Fruit fly (Drosophila melanogaster) whole organism, embryonic: ENCODE results near the gene CG6106.

Experiments
- Adf1 ChIP-seq: fragments of 200-800 bp; sonication (Bioruptor generic); IDR thresholded peaks from 2 replicates; pipeline ENCODE4 v1.3.6; 2022; ENCODE audit warnings: missing biosample characterization, missing genetic modification characterization
- Aef1 ChIP-seq: fragments of 200-800 bp; sonication (Bioruptor generic); IDR thresholded peaks from 3 replicates; pipeline ENCODE4 v1.3.6; 2022; ENCODE audit warnings: missing biosample characterization, missing genetic modification characterization
- CG10654 ChIP-seq: fragments of 200-800 bp; sonication (Bioruptor generic); optimal IDR thresholded peaks from 2 replicates; lab custom pipeline; 2016; ENCODE audit warnings: missing biosample characterization, missing genetic modification characterization
- CG13424 ChIP-seq: fragments of 200-800 bp; sonication (Bioruptor generic); optimal IDR thresholded peaks from 2 replicates; lab custom pipeline; 2019; ENCODE audit warnings: missing biosample characterization, mild to moderate bottlenecking, missing genetic modification characterization, moderate library complexity
- CG13894 ChIP-seq: fragments of 200-800 bp; sonication (Bioruptor generic); optimal IDR thresholded peaks from 3 replicates; lab custom pipeline; 2018; ENCODE audit warnings: missing biosample characterization, mild to moderate bottlenecking, missing genetic modification characterization, moderate library complexity
- CG14710 ChIP-seq: fragments of 200-800 bp; sonication (Bioruptor generic); optimal IDR thresholded peaks from 3 replicates; lab custom pipeline; 2019; ENCODE audit warnings: missing biosample characterization, mild to moderate bottlenecking, missing genetic modification characterization, moderate library complexity
- CG15479 ChIP-seq: fragments of 200-800 bp; sonication (Bioruptor generic); optimal IDR thresholded peaks from 3 replicates; lab custom pipeline; 2019; ENCODE audit warnings: missing biosample characterization, mild to moderate bottlenecking, missing genetic modification characterization, moderate library complexity
- CG16863 ChIP-seq: fragments of 200-800 bp; sonication (Bioruptor generic); optimal IDR thresholded peaks from 3 replicates; lab custom pipeline; 2016; ENCODE audit warnings: missing biosample characterization, missing genetic modification characterization
- CG17802 ChIP-seq: fragments of 200-800 bp; sonication (Bioruptor generic); optimal IDR thresholded peaks from 2 replicates; lab custom pipeline; 2018; ENCODE audit warnings: missing biosample characterization, mild to moderate bottlenecking, missing genetic modification characterization, moderate library complexity
- CG18262 ChIP-seq: fragments of 200-800 bp; optimal IDR thresholded peaks from 3 replicates; lab custom pipeline; 2019; ENCODE audit warnings: missing biosample characterization, mild to moderate bottlenecking, missing genetic modification characterization, moderate library complexity
- CG2199 ChIP-seq: fragments of 200-800 bp; sonication (Bioruptor generic); IDR thresholded peaks from 3 replicates; pipeline ENCODE4 v1.3.6; 2022; ENCODE audit warnings: missing biosample characterization, missing genetic modification characterization
- CG2202 ChIP-seq: fragments of 200-800 bp; sonication (Bioruptor generic); optimal IDR thresholded peaks from 2 replicates; lab custom pipeline; 2018; ENCODE audit warnings: missing biosample characterization, mild to moderate bottlenecking, missing genetic modification characterization
- CG33213 ChIP-seq: fragments of 200-800 bp; sonication (Bioruptor generic); optimal IDR thresholded peaks from 3 replicates; lab custom pipeline; 2016; ENCODE audit warnings: missing biosample characterization, missing genetic modification characterization
- CG4360 ChIP-seq: fragments of 200-800 bp; sonication (Bioruptor generic); IDR thresholded peaks from 2 replicates; pipeline ENCODE4 v1.3.6; 2022; ENCODE audit warnings: missing biosample characterization, missing genetic modification characterization
- CG8290 ChIP-seq, 3 experiments: fragments of 200-800 bp; sonication (Bioruptor generic); optimal IDR thresholded peaks; 2 replicates each; lab custom pipeline; 2016 to 2019; ENCODE audit warnings: missing biosample characterization in 3 of 3, missing genetic modification characterization in 3 of 3, mild to moderate bottlenecking in 2 of 3, moderate library complexity in 1 of 3
- CG9437 ChIP-seq: fragments of 200-800 bp; sonication (Bioruptor generic); optimal IDR thresholded peaks from 2 replicates; lab custom pipeline; 2018; ENCODE audit warnings: missing biosample characterization, mild to moderate bottlenecking, missing genetic modification characterization
- CG9932 ChIP-seq: fragments of 200-800 bp; sonication (Bioruptor generic); IDR thresholded peaks from 2 replicates; pipeline ENCODE4 v1.3.6; 2022; ENCODE audit warnings: missing biosample characterization, missing genetic modification characterization
- CTCF ChIP-seq: fragments of 200-800 bp; sonication (Bioruptor generic); optimal IDR thresholded peaks from 2 replicates; lab custom pipeline; 2017; ENCODE audit warnings: missing biosample characterization, mild to moderate bottlenecking, missing genetic modification characterization, moderate library complexity
- CkIIα-i1 ChIP-seq: fragments of 200-800 bp; sonication (Bioruptor generic); IDR thresholded peaks from 2 replicates; pipeline ENCODE4 v1.3.6; 2022; ENCODE audit warnings: missing biosample characterization, missing genetic modification characterization
- CoRest ChIP-seq: fragments of 200-800 bp; sonication (Bioruptor generic); optimal IDR thresholded peaks from 3 replicates; lab custom pipeline; 2018; ENCODE audit warnings: missing biosample characterization, mild to moderate bottlenecking, missing genetic modification characterization, moderate library complexity
- D19A ChIP-seq: fragments of 200-800 bp; optimal IDR thresholded peaks from 3 replicates; lab custom pipeline; 2019; ENCODE audit warnings: missing biosample characterization, mild to moderate bottlenecking, missing genetic modification characterization, moderate library complexity
- Elba2 ChIP-seq: fragments of 200-800 bp; sonication (Bioruptor generic); optimal IDR thresholded peaks from 3 replicates; lab custom pipeline; 2016; ENCODE audit warnings: missing biosample characterization, missing genetic modification characterization
- HHEX ChIP-seq: fragments of 200-800 bp; sonication (Bioruptor generic); optimal IDR thresholded peaks from 3 replicates; lab custom pipeline; 2017; ENCODE audit warnings: missing biosample characterization, mild to moderate bottlenecking, missing genetic modification characterization, missing genetic modification reagents
- Hr39 ChIP-seq: fragments of >200 bp; optimal IDR thresholded peaks from 2 replicates; lab custom pipeline; 2017
- Mad ChIP-seq: fragments of 200-800 bp; sonication (Bioruptor generic); optimal IDR thresholded peaks from 2 replicates; lab custom pipeline; 2016; ENCODE audit warnings: missing biosample characterization, missing genetic modification characterization
- Med ChIP-seq: fragments of 200-800 bp; sonication (Bioruptor generic); peaks from one replicate; lab custom pipeline; 2016; ENCODE audit warnings: missing biosample characterization, missing genetic modification characterization, mild to moderate bottlenecking, inconsistent platforms, moderate library complexity
- Nf-YB ChIP-seq: fragments of 200-800 bp; sonication (Bioruptor generic); optimal IDR thresholded peaks from 3 replicates; lab custom pipeline; 2019; ENCODE audit warnings: missing biosample characterization, mild to moderate bottlenecking, missing genetic modification characterization, moderate library complexity
- Nf-YC ChIP-seq: fragments of 200-800 bp; optimal IDR thresholded peaks from 3 replicates; lab custom pipeline; 2019; ENCODE audit warnings: missing biosample characterization, mild to moderate bottlenecking, missing genetic modification characterization, moderate library complexity
- Optix ChIP-seq: fragments of 200-800 bp; sonication (Bioruptor generic); IDR thresholded peaks from 3 replicates; pipeline ENCODE4 v1.3.6; 2022; ENCODE audit warnings: missing biosample characterization, missing genetic modification characterization
- Sry-β ChIP-seq: fragments of 200-800 bp; sonication (Bioruptor generic); optimal IDR thresholded peaks from 2 replicates; lab custom pipeline; 2018; ENCODE audit warnings: missing biosample characterization, mild to moderate bottlenecking, missing genetic modification characterization, moderate library complexity
- Trl ChIP-seq, 3 experiments: fragments of >200 bp in 2 of 3; fragments of 200-800 bp in 1 of 3; sonication (Bioruptor generic) in 1 of 3; optimal IDR thresholded peaks; 2 replicates in 1 of 3; 3 replicates in 2 of 3; lab custom pipeline; 2016 to 2017; ENCODE audit warnings: missing biosample characterization in 1 of 3, missing genetic modification characterization in 1 of 3
- abd-A ChIP-seq: fragments of 200-800 bp; sonication (Bioruptor generic); optimal IDR thresholded peaks from 3 replicates; lab custom pipeline; 2019; ENCODE audit warnings: missing biosample characterization, mild to moderate bottlenecking, missing genetic modification characterization, moderate library complexity
- ara ChIP-seq: fragments of 200-800 bp; sonication (Bioruptor generic); IDR thresholded peaks from 2 replicates; pipeline ENCODE4 v1.3.6; 2022; ENCODE audit warnings: missing biosample characterization, missing genetic modification characterization
- chinmo ChIP-seq: fragments of 200-800 bp; sonication (Bioruptor generic); IDR thresholded peaks from 4 replicates; pipeline ENCODE4 v1.3.6; 2022; ENCODE audit warnings: missing biosample characterization, missing genetic modification characterization; ENCODE audit not compliant: partially characterized antibody
- chm ChIP-seq: fragments of 200-800 bp; sonication (Bioruptor generic); IDR thresholded peaks from 2 replicates; pipeline ENCODE4 v1.3.6; 2022; ENCODE audit warnings: missing biosample characterization, missing genetic modification characterization
- fu2 ChIP-seq: fragments of 200-800 bp; sonication (Bioruptor generic); optimal IDR thresholded peaks from 2 replicates; lab custom pipeline; 2016; ENCODE audit warnings: missing biosample characterization, missing genetic modification characterization
- kah ChIP-seq: fragments of 200-800 bp; sonication (Bioruptor generic); optimal IDR thresholded peaks from 2 replicates; lab custom pipeline; 2018; ENCODE audit warnings: missing biosample characterization, mild to moderate bottlenecking, missing genetic modification characterization
- mam ChIP-seq: fragments of 200-800 bp; sonication (Bioruptor generic); optimal IDR thresholded peaks from 3 replicates; lab custom pipeline; 2016; ENCODE audit warnings: missing biosample characterization, missing genetic modification characterization
- nerfin-2 ChIP-seq: fragments of 200-800 bp; sonication (Bioruptor generic); IDR thresholded peaks from 2 replicates; pipeline ENCODE4 v1.3.6; 2022; ENCODE audit warnings: missing biosample characterization, missing genetic modification characterization; ENCODE audit not compliant: partially characterized antibody
- p53 ChIP-seq: fragments of 200-800 bp; sonication (Bioruptor generic); optimal IDR thresholded peaks from 2 replicates; lab custom pipeline; 2016; ENCODE audit warnings: missing biosample characterization, missing genetic modification characterization
- row ChIP-seq: fragments of 200-800 bp; sonication (Bioruptor generic); IDR thresholded peaks from 3 replicates; pipeline ENCODE4 v1.3.6; 2022; ENCODE audit warnings: missing biosample characterization, missing genetic modification characterization
- run ChIP-seq: fragments of 200-800 bp; sonication (Bioruptor generic); optimal IDR thresholded peaks from 3 replicates; lab custom pipeline; 2018; ENCODE audit warnings: missing biosample characterization, mild to moderate bottlenecking, missing genetic modification characterization
- salm ChIP-seq: fragments of 200-800 bp; sonication (Bioruptor generic); optimal IDR thresholded peaks from 2 replicates; lab custom pipeline; 2018; ENCODE audit warnings: missing biosample characterization, mild to moderate bottlenecking, missing genetic modification characterization
- slp2 ChIP-seq: fragments of 200-800 bp; sonication (Bioruptor generic); optimal IDR thresholded peaks from 2 replicates; lab custom pipeline; 2016; ENCODE audit warnings: missing biosample characterization, missing genetic modification characterization
- so ChIP-seq: fragments of 200-800 bp; sonication (Bioruptor generic); IDR thresholded peaks from 3 replicates; pipeline ENCODE4 v1.3.6; 2022; ENCODE audit warnings: missing biosample characterization, missing genetic modification characterization
- tgo ChIP-seq: fragments of 200-800 bp; sonication (Bioruptor generic); IDR thresholded peaks from 3 replicates; pipeline ENCODE4 v1.3.6; 2022; ENCODE audit warnings: missing biosample characterization, missing genetic modification characterization
- vvl ChIP-seq: fragments of 200-800 bp; sonication (Bioruptor generic); IDR thresholded peaks from 2 replicates; pipeline ENCODE4 v1.3.6; 2022; ENCODE audit warnings: missing biosample characterization, missing genetic modification characterization
- z ChIP-seq: fragments of 200-800 bp; sonication (Bioruptor generic); IDR thresholded peaks from 3 replicates; pipeline ENCODE4 v1.3.6; 2022; ENCODE audit warnings: missing biosample characterization, missing genetic modification characterization
- zfh1 ChIP-seq: fragments of 200-800 bp; sonication (Bioruptor generic); IDR thresholded peaks from 3 replicates; pipeline ENCODE4 v1.3.6; 2022; ENCODE audit warnings: missing biosample characterization, missing genetic modification characterization

CG6106 gene

DNA sequence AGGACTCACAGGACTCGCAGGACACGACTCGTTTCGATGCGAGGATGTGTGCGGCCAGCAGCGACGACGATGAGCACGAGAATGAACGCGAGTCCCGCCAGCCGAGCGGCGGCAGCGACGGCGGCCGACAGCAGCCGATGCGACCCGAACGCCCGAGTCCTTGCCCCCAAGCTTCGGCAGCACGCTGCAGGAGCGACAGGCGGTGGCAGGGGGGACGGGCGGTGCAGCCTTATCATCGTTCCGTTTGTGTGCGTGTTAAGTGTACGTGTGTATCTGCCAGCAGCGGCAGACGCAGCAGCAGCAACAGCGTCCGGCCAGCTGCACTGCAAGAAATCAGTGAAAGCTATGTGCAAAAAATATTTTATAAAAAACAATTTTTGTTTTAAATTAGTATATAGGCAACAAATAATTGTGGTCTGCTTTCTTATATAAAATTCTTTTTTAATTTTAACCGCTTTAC, 2.5 kb upstream of the CG6106 start, which contains the start of gene kairos (continued):
- TF ChIP-seq CG9437: no peak
- peak; percentile 29 for TF ChIP-seq HHEX (GFP tag; lab: Kevin White, UChicago)
- peak; percentile 45 for TF ChIP-seq CG13424
- peak; percentile 32; the same call in 1 of the 2 replicates for TF ChIP-seq CG9932 (GFP tag; lab: Robert Waterston, UW)
- TF ChIP-seq nerfin-2 (GFP tag; lab: Robert Waterston, UW): no peak

- TF ChIP-seq Sry-β (no peak), chinmo (peak; percentile 59; the same call in 2 of the 4 replicates), Adf1 (GFP tag; lab: Robert Waterston, UW) (peak; percentile 30; the same call in 1 of the 2 replicates), z (peak; percentile 88), Optix (GFP tag; lab: Robert Waterston, UW) (0 out of 3 replicates have a peak, but pooled peaks have one; percentile 30), so (GFP tag; lab: Robert Waterston, UW) (0 out of 3 replicates have a peak, but pooled peaks have one; percentile 53), Nf-YB (peak; percentile 40), salm (no peak), CG14710 (tag; lab: Kevin White, UChicago) (peak; percentile 9), CG18262 (tag; lab: Kevin White, UChicago) (peak; percentile 1), slp2 (GFP tag; lab: Kevin White, UChicago) (no peak), Aef1 (0 out of 3 replicates have a peak, but pooled peaks have one; percentile 13), CG10654 (GFP tag; lab: Kevin White, UChicago) (no peak), CG15479 (GFP tag; lab: Kevin White, UChicago) (peak; percentile 52), Nf-YC (tag; lab: Kevin White, UChicago) (peak; percentile 56), kah (GFP tag; lab: Kevin White, UChicago) (no peak), p53 (GFP tag; lab: Kevin White, UChicago) (peak; percentile 0), CG17802 (tag; lab: Kevin White, UChicago) (no peak), CG16863 (GFP tag; lab: Kevin White, UChicago) (no peak), CTCF (GFP tag; lab: Kevin White, UChicago) (peak; percentile 87), mam (GFP tag; lab: Kevin White, UChicago) (no peak), Mad (GFP tag; lab: Kevin White, UChicago) (no peak), Med (GFP tag; lab: Kevin White, UChicago) (peak; percentile 78), D19A (tag; lab: Kevin White, UChicago) (no peak), CG33213 (GFP tag; lab: Kevin White, UChicago) (no peak), CG4360 (0 out of 2 replicates have a peak, but pooled peaks have one; percentile 30), CG13894 (peak; percentile 5), chm (GFP tag; lab: Robert Waterston, UW) (0 out of 2 replicates have a peak, but pooled peaks have one; percentile 20), run (no peak), CG2199 (GFP tag; lab: Robert Waterston, UW) (peak; percentile 88), tgo (GFP tag; lab: Robert Waterston, UW) (0 out of 3 replicates have a peak, but pooled peaks have one; percentile 6), vvl (0 out of 2 replicates have a peak, but pooled peaks have one; percentile 9), abd-A (tag; lab: Kevin White, UChicago) (peak; percentile 60), Trl (optimal IDR thresholded peaks at IDR 0.05; lab: Kevin White, UChicago) (peak; percentile 9 to 44), Trl (GFP tag; optimal IDR thresholded peaks at IDR 0.05; lab: Kevin White, UChicago) (no peak), fu2 (GFP tag; lab: Kevin White, UChicago) (no peak), Elba2 (GFP tag; lab: Kevin White, UChicago) (no peak), ara (GFP tag; lab: Robert Waterston, UW) (0 out of 2 replicates have a peak, but pooled peaks have one; percentile 45), zfh1 (no peak), CkIIα-i1 (GFP tag; lab: Robert Waterston, UW) (no peak), Hr39 (peak; percentile 98), CG8290 (GFP tag; optimal IDR thresholded peaks at IDR 0.05; lab: Kevin White, UChicago) (no peak), CG8290 (tag; optimal IDR thresholded peaks at IDR 0.05; lab: Kevin White, UChicago) (peak in 1 of 2 experiments; percentile 46), row (GFP tag; lab: Robert Waterston, UW) (0 out of 3 replicates have a peak, but pooled peaks have one; percentile 48), CG2202 (tag; lab: Kevin White, UChicago) (peak; percentile 1), CoRest (tag; lab: Kevin White, UChicago) (peak; percentile 39)
Measured at dm6 chrX:18357756-18358182, 912 bp upstream of the CG6106 start.
